Fruit fly (Drosophila melanogaster) whole organism, wandering third instar larva: ENCODE data around the gene CG18557.

ENCODE experiments used
- Abd-B ChIP-seq: fragments of >200 bp; optimal IDR thresholded peaks from 2 replicates; lab custom pipeline; 2017; ENCODE audit warnings: missing biosample characterization, missing genetic modification characterization
- CG9705 ChIP-seq: fragments of 200-800 bp; sonication (Bioruptor generic); optimal IDR thresholded peaks from 2 replicates; lab custom pipeline; 2018; ENCODE audit warnings: missing biosample characterization, mild to moderate bottlenecking, missing genetic modification characterization
- Dfd ChIP-seq: fragments of >200 bp; optimal IDR thresholded peaks from 2 replicates; lab custom pipeline; 2017; ENCODE audit warnings: missing biosample characterization, missing genetic modification characterization
- GATAd ChIP-seq: sonication (Bioruptor generic); optimal IDR thresholded peaks from 2 replicates; lab custom pipeline; 2016; ENCODE audit warnings: missing biosample characterization, missing genetic modification characterization
- HLH106 ChIP-seq: fragments of 200-800 bp; optimal IDR thresholded peaks from 3 replicates; lab custom pipeline; 2019; ENCODE audit warnings: missing biosample characterization, mild to moderate bottlenecking, missing genetic modification characterization, moderate library complexity
- OdsH ChIP-seq: fragments of 200-800 bp; sonication (Bioruptor generic); optimal IDR thresholded peaks from 2 replicates; lab custom pipeline; 2016; ENCODE audit warnings: missing biosample characterization, mild to moderate bottlenecking, missing genetic modification characterization
- h ChIP-seq: fragments of 200-800 bp; sonication (Bioruptor generic); optimal IDR thresholded peaks from 3 replicates; lab custom pipeline; 2016; ENCODE audit warnings: missing biosample characterization, mild to moderate bottlenecking, missing genetic modification characterization
- pan ChIP-seq: fragments of >200 bp; optimal IDR thresholded peaks from 2 replicates; lab custom pipeline; 2017
- sv ChIP-seq: fragments of 200-800 bp; sonication (Bioruptor generic); optimal IDR thresholded peaks from 3 replicates; lab custom pipeline; 2016; ENCODE audit warnings: missing biosample characterization, missing genetic modification characterization
- usp ChIP-seq: fragments of >200 bp; optimal IDR thresholded peaks from 2 replicates; lab custom pipeline; 2017; ENCODE audit warnings: missing biosample characterization, missing genetic modification characterization

- no peak for TF ChIP-seq Dfd (GFP tag; lab: Kevin White, UChicago)
- no peak for TF ChIP-seq OdsH
- no peak for TF ChIP-seq usp (GFP tag; lab: Kevin White, UChicago)
- TF ChIP-seq CG9705 (GFP tag; lab: Kevin White, UChicago): no peak
- TF ChIP-seq GATAd: no peak
- no peak for TF ChIP-seq HLH106 (tag; lab: Kevin White, UChicago)
- no peak for TF ChIP-seq sv (GFP tag; lab: Kevin White, UChicago)
- no peak for TF ChIP-seq pan (lab: Kevin White, UChicago)
- TF ChIP-seq h (GFP tag; lab: Kevin White, UChicago): no peak
- TF ChIP-seq Abd-B (GFP tag; lab: Kevin White, UChicago): no peak
Measured at dm6 chr2L:2865560-2866309, 20.2 kb upstream of the CG18557 start.
